Fruit fly (Drosophila melanogaster) ovary, adult (tissue): ENCODE results near the gene CG5078.

ENCODE experiments used
- CG17801 ChIP-seq: fragments of 200-800 bp; optimal IDR thresholded peaks from 2 replicates; lab custom pipeline; 2019; ENCODE audit warnings: missing biosample characterization, mild to moderate bottlenecking, missing genetic modification characterization, moderate library complexity; ENCODE audit not compliant: partially characterized antibody

The CG5078 gene

dm6 chr3L:20531257-20531656 is 25.4 kb downstream of the CG5078 start:
- TF ChIP-seq CG17801: no peak

- TF ChIP-seq CG17801: no peak
These were observed 27.6 kb downstream of the CG5078 start, which contains the start of gene CG13250 for dm6 chr3L:20533409-20533808. Gene CG13250 (plus strand): TSS chr3L:20533709.

dm6 chr3L:20536919-20537318 is 31.1 kb downstream of the CG5078 start:
- TF ChIP-seq CG17801: no peak

DNA sequence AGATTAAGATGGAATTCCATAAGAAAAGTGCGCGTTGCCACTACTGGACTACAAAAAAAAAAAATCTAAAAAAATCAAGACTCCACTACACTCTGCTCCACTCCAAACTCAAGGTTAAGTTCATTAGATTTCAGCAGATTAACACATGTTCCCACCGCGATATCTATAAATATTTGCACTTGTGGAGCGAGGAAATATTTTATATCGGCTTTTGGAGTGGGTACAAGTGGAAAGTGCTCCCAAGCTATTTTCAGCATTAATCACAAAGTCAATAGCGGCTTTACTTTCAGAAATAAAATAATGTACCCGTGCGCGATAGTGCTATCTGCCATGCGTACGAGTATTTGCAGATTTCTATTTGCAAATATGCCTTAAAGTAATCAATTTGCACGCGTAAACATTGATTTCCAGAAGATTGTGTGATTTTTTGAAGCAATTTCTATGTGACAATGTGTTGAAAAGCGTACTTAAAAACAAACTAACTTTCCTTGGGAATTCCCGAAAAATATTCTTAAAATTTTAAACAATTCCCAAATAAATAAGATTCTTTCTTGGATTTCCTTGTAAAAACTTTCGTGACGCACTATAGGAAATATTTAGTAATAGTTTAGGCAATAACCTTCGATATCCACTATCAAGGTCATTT is 31.9 kb downstream of the CG5078 start:
- TF ChIP-seq CG17801: no peak

DNA sequence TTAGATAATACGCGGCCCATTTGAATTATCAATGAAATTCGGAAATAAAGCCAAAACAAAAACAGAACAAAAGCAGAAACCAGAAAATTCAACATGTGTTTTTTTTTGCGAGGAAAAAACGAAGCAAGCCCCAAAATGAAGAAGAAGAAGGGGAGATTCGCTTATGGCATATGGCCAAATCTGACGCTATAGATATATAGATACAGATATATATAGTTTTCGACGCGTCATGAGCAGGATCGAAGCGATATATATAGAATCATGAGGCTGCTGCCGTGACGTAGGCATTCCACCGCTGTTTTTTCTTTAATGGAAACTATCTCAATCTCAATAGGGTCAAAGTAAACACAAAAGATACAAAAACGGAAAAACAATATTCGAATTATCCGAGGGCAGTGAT is 32.6 kb downstream of the CG5078 start:
- TF ChIP-seq CG17801: no peak

DNA sequence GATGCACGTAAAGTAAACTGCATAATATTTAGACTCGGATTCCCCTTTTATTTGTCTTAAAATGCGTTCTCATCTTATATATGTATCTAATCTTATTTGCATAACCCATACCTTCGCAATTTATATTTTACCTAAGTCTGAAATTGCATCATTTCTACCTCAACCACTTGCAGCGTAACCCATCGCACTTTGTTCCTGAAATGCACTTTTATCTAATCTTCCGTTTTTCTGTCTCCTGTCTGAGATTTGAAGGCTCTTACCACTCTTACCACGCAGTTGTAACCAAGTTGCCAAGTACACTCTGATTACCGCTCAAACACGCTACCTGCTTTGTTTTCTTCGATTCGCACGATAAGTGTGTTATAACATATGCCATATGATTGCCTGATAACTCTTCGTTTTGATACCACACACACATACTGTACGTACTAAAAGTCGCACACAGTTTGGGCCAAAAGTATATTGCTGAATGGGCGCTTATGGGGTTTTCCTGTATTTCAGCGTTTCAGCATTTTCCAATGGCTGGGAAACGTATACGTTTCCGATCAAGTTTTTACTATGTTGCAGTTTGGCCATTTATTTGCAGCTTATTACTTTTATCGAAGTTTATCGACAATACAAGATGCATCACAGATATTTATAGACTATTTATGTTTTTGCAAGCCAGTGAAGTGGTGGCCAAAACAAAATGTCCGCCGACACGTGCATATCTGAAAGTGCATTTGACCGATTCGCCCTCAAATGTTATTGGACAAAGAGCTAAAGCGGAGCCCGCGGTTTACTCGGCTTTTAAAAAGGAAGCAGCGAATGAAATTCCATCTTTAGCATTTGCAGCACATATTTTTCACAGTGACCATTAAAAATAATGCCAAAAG is 33.5 kb downstream of the CG5078 start:
- no peak for TF ChIP-seq CG17801

DNA sequence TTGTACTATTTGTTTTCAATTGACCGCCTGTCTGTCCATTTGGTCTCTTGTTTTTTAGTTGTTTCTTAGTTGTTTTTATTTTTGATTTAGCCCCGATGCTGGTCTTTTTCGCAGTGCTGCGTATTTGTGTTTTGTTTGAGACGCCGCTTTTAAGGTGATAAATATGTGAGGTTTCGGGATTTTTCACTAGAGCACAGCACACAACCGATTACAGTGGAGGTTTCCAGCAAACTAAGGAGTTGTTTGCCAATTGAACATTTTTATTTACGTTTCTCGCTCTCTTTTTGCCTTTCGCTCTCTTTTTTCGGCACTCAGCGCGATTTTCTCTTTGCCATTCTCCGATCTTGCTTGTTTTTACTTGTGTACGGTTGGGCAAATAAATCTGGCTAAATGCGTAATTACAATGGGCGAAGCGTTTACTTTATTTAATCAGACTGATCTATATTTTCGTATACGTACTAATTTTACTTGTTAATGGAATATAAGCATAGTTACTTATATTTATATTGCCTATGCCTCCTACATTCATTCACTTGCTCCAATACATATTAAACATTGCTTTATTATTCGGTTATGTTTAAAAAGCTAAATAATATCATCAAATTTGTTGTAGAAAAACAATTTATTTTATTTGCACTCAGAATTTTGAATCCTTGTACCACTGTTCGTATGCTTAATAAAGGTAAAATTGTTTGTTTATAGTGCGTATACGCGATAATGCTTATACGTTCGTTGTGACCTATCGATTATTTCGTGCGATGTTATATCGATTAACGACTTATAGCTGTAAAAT is 34.5 kb downstream of the CG5078 start, which contains the start of gene Rcd2:
Gene Rcd2, minus strand, starts transcription at position 236 of the 793 bp plus-strand sequence.
- peak; percentile 78 for TF ChIP-seq CG17801

- TF ChIP-seq CG17801: no peak
These were observed 35.4 kb downstream of the CG5078 start for dm6 chr3L:20540975-20541951.

dm6 chr3L:20548201-20548854 is 42.5 kb downstream of the CG5078 start:
- no peak for TF ChIP-seq CG17801

dm6 chr3L:20549358-20549757 is 43.5 kb downstream of the CG5078 start:
- TF ChIP-seq CG17801: no peak

DNA sequence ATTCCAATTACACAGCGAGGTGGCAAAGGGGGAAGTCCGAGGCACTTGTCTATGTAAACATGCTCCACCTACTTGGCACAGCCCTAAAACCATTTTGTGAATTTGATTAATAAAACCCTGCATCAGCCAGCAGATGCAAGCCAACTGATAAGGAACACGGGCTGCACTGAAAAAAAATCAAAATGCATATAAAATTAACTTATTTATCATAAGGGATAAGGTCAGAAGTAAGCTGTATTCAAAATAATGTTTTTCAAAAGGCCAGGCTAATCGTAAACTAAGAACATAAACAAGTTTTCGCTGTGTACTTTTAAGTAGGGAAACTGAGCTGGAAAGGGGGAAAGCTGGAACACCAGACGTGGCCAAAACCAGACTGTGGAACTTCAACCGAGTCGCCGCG is 46.0 kb downstream of the CG5078 start:
- TF ChIP-seq CG17801: no peak

- no peak for TF ChIP-seq CG17801
These were observed 50.5 kb downstream of the CG5078 start for dm6 chr3L:20556371-20556770.
